Worm (Caenorhabditis elegans): ENCODE results near the gene T07A9.14.
A peak's percentile ranks its signal among the peaks of the same experiment; 100 is the strongest.

T07A9.14 gene

DNA sequence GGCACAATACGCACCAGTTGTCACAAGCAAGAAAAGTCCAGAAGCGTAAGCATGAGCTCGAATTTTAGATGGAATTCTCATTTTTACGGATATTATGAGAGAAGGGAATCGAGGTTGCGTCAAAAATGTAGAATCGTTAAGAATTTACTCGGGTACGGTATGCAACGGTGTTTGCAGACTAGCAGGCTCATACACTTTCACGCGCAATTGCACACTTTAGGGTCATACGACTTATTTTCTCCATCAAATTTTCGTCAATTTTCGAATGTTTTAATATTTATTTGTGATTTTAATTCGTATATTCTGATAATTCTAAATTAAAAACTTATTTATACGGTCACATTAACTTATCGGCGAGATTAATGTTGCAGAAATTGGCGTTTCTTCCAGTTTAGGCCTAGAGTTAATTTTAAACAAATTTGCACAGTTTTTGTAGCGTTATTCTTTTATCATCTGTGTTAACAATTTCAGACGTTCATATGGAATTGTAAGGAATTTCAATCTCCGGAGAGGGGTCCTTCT, 7.0 kb downstream of the T07A9.14 start, which contains the start of the genes T07A9.15 and nog-1 (continued):
- TF ChIP-seq nhr-42 (GFP tag; IDR thresholded peaks at IDR 0.05) (no peak), saeg-2 (GFP tag; IDR thresholded peaks at IDR 0.05) (no peak), fos-1 (tag; optimal IDR thresholded peaks at IDR 0.05) (no peak), egl-27 (tag; optimal IDR thresholded peaks at IDR 0.05) (no peak), zag-1 (tag; optimal IDR thresholded peaks at IDR 0.05) (no peak), ceh-44 (GFP tag; IDR thresholded peaks at IDR 0.05) (no peak)

DNA sequence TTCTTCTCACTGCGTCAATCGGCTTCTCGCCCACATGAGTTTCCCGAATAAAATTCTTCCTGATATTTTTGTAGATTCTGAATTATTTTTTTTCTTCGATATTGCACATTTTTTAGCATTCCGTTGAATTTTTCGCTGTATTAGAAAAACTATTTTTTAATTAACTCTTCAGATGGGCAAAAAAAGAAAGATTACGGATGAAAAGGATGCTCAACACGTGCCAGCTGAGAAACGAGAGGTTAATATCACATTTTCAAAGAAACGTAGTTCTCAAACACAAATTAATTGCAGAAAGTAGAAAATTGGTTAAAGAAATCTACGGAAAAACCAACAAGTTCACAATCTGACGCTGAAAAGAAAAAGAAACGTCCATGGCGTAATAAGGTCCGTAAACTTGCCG, 9.9 kb downstream of the T07A9.14 start, which contains the start of gene rrp-8:
Gene rrp-8, plus strand, starts transcription at position 173 of the 400 bp plus-strand sequence.
- TF ChIP-seq duxl-1 (tag; optimal IDR thresholded peaks at IDR 0.05; ENCODE audit: poor library complexity) (no peak), ceh-62 (tag; optimal IDR thresholded peaks at IDR 0.05) (no peak), Y5F2A.4 (GFP tag; optimal IDR thresholded peaks at IDR 0.05) (no peak), mxl-2 (GFP tag; conservative IDR thresholded peaks at IDR 0.05) (no peak), lsy-2 (tag; optimal IDR thresholded peaks at IDR 0.05) (peak in 1 of 2 experiments; percentile 43), Y75B8A.6 (GFP tag; IDR thresholded peaks at IDR 0.05) (no peak), saeg-2 (GFP tag; IDR thresholded peaks at IDR 0.05) (no peak), gei-8 (GFP tag; optimal IDR thresholded peaks at IDR 0.05) (no peak), lim-7 (GFP tag; IDR thresholded peaks at IDR 0.05) (no peak), lin-29 (GFP tag; IDR thresholded peaks at IDR 0.05) (no peak), pha-4 (GFP tag; IDR thresholded peaks at IDR 0.05) (peak; percentile 37; the same call in 1 of the 2 replicates), pha-4 (tag; optimal IDR thresholded peaks at IDR 0.05) (no peak), madf-5 (GFP tag; IDR thresholded peaks at IDR 0.05) (0 out of 4 replicates have a peak, but pooled peaks of 1 of the 2 experiments have one; percentile 30), lin-38 (GFP tag; IDR thresholded peaks at IDR 0.05) (peak; percentile 49), ceh-20 (GFP tag; IDR thresholded peaks at IDR 0.05) (no peak), mdl-1 (tag; optimal IDR thresholded peaks at IDR 0.05) (no peak), nhr-102 (tag; optimal IDR thresholded peaks at IDR 0.05) (no peak), ama-1 (optimal IDR thresholded peaks at IDR 0.05) (peak; percentile 1), F10B5.3 (tag; optimal IDR thresholded peaks at IDR 0.05) (no peak), daf-12 (tag; optimal IDR thresholded peaks at IDR 0.05) (no peak), aha-1 (tag) (peak; percentile 69), F37D6.2 (tag; optimal IDR thresholded peaks at IDR 0.05) (no peak), ceh-32 (tag; optimal IDR thresholded peaks at IDR 0.05; ENCODE audit: poor library complexity) (no peak), R02D3.7 (tag; optimal IDR thresholded peaks at IDR 0.05) (no peak), nhr-42 (GFP tag; IDR thresholded peaks at IDR 0.05) (0 out of 2 replicates have a peak, but pooled peaks have one; percentile 43), sdz-12 (GFP tag; optimal IDR thresholded peaks at IDR 0.05) (no peak), zfp-3 (GFP tag; conservative IDR thresholded peaks at IDR 0.05) (0 out of 2 replicates have a peak, but pooled peaks have one; percentile 36), arid-1 (GFP tag; conservative IDR thresholded peaks at IDR 0.05) (peak; percentile 25; the same call in 1 of the 2 replicates), lin-15B (tag; optimal IDR thresholded peaks at IDR 0.05) (peak; percentile 5)

DNA sequence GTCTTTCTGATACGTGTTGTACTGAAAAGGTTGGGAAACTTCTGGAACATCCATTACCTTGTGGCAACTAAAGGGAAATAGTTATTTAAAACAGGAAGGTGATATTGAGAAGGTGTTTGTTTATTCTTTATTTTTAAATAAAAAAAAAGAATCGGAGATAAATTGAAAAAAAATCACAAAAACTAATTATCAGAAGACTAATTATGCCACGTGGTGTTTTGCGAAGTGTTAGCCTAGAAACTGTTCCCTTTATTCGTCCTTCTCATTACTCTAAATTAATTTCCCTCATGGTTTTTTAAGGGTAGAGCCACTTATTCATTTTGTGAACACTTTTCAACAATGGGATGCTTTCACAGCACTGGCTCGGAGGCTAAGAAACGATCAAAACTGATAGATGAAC, 14.9 kb downstream of the T07A9.14 start, which contains the start of gene gpa-4:
Gene gpa-4, plus strand, starts transcription at position 301 of the 400 bp plus-strand sequence.
- TF ChIP-seq nhr-77 (tag; optimal IDR thresholded peaks at IDR 0.05) (no peak), hlh-11 (tag; optimal IDR thresholded peaks at IDR 0.05) (no peak), nhr-111 (GFP tag; optimal IDR thresholded peaks at IDR 0.05) (no peak), nhr-25 (tag; optimal IDR thresholded peaks at IDR 0.05; ENCODE audit: borderline replicate concordance, insufficient read depth) (no peak), php-3 (GFP tag; IDR thresholded peaks at IDR 0.05) (no peak), ama-1 (optimal IDR thresholded peaks at IDR 0.05) (no peak), unc-130 (GFP tag; optimal IDR thresholded peaks at IDR 0.05) (no peak), set-16 (GFP tag; IDR thresholded peaks at IDR 0.05) (no peak), egl-43 (GFP tag; IDR thresholded peaks at IDR 0.05) (no peak), ztf-7 (tag; optimal IDR thresholded peaks at IDR 0.05) (no peak), dmd-6 (GFP tag; IDR thresholded peaks at IDR 0.05) (no peak), mdl-1 (tag; optimal IDR thresholded peaks at IDR 0.05) (no peak), aly-2 (tag; optimal IDR thresholded peaks at IDR 0.05) (no peak), F49E8.2 (tag; optimal IDR thresholded peaks at IDR 0.05; ENCODE audit: borderline replicate concordance) (no peak), fkh-10 (GFP tag; optimal IDR thresholded peaks at IDR 0.05) (no peak), arid-1 (GFP tag; conservative IDR thresholded peaks at IDR 0.05) (no peak), ceh-32 (tag; optimal IDR thresholded peaks at IDR 0.05; ENCODE audit: poor library complexity) (no peak), egl-27 (tag; optimal IDR thresholded peaks at IDR 0.05) (no peak), ces-1 (GFP tag; optimal IDR thresholded peaks at IDR 0.05) (no peak), T26A8.4 (GFP tag; IDR thresholded peaks at IDR 0.05) (no peak)
